Worm (Caenorhabditis elegans) whole organism, L3 larva: ENCODE measurements around the gene csn-4.

Experiments used
- egl-27 ChIP-seq: sonication (generic microtip); optimal IDR thresholded peaks from 4 replicates; lab custom pipeline; 2017; ENCODE audit warnings: missing biosample characterization, missing genetic modification reagents, missing genetic modification characterization
- nhr-11 ChIP-seq: fragments of 150-350 bp; optimal IDR thresholded peaks from 2 replicates; lab custom pipeline; 2014; ENCODE audit warnings: missing biosample characterization, missing genetic modification characterization
- nhr-67 ChIP-seq: fragments of 150-350 bp; optimal IDR thresholded peaks from 2 replicates; lab custom pipeline; 2014; ENCODE audit warnings: missing biosample characterization, missing genetic modification characterization
- skn-1 ChIP-seq: fragments of 150-350 bp; optimal IDR thresholded peaks from 2 replicates; lab custom pipeline; 2014; ENCODE audit warnings: missing biosample characterization, missing genetic modification characterization
- snpc-4 ChIP-seq: fragments of 150-350 bp; optimal IDR thresholded peaks from 2 replicates; lab custom pipeline; 2014; ENCODE audit warnings: missing biosample characterization, missing genetic modification characterization

- TF ChIP-seq nhr-67 = no peak
- TF ChIP-seq nhr-11 = no peak
- no peak for TF ChIP-seq egl-27
- no peak for TF ChIP-seq snpc-4 (tag; lab: Kevin White, UChicago)
- no peak for TF ChIP-seq skn-1
Measured at ce11 chrIV:1124741-1125140, 37.9 kb upstream of the csn-4 start, which contains the start of gene perm-4.
